Worm (Caenorhabditis elegans) whole organism, L1 larva: ENCODE measurements around the gene gck-4.

ENCODE experiments used
- ama-1 ChIP-seq: fragments of 150-350 bp; optimal IDR thresholded peaks from 2 replicates; lab custom pipeline; 2014
- ceh-82 ChIP-seq, 3 experiments: fragments of 150-350 bp in 1 of 3; sonication (generic microtip) in 2 of 3; optimal IDR thresholded peaks; 2 replicates each; lab custom pipeline; 2014 to 2017; ENCODE audit warnings: missing biosample characterization in 3 of 3, missing genetic modification characterization in 3 of 3
- ces-1 ChIP-seq: fragments of 150-350 bp; optimal IDR thresholded peaks from 2 replicates; lab custom pipeline; 2014; ENCODE audit warnings: missing biosample characterization, missing genetic modification reagents, missing genetic modification characterization
- efl-3 ChIP-seq: fragments of 200-800 bp; sonication (Bioruptor generic); optimal IDR thresholded peaks from 2 replicates; lab custom pipeline; 2018; ENCODE audit warnings: mild to moderate bottlenecking, missing genetic modification characterization, missing compliant biosample characterization
- elt-3 ChIP-seq, 6 experiments: fragments of 150-350 bp in 1 of 6; sonication (generic microtip); optimal IDR thresholded peaks; 2 replicates each; lab custom pipeline; 2017 to 2018; ENCODE audit warnings: missing biosample characterization in 6 of 6, missing genetic modification characterization in 6 of 6, inconsistent platforms in 1 of 6
- lir-3 ChIP-seq: sonication (generic microtip); optimal IDR thresholded peaks from 2 replicates; lab custom pipeline; 2016; ENCODE audit warnings: mild to moderate bottlenecking, missing genetic modification characterization, moderate library complexity, missing compliant biosample characterization; ENCODE audit not compliant: poor library complexity
- lsy-2 ChIP-seq, 2 experiments: fragments of 150-350 bp; optimal IDR thresholded peaks; 2 replicates each; lab custom pipeline; 2014; ENCODE audit warnings: missing biosample characterization in 2 of 2, missing genetic modification characterization in 2 of 2
- mef-2 ChIP-seq: fragments of 150-350 bp; optimal IDR thresholded peaks from 2 replicates; lab custom pipeline; 2014; ENCODE audit warnings: missing biosample characterization, missing genetic modification characterization
- mep-1 ChIP-seq: fragments of 150-350 bp; optimal IDR thresholded peaks from 2 replicates; lab custom pipeline; 2014; ENCODE audit warnings: missing biosample characterization, missing genetic modification characterization
- nhr-12 ChIP-seq: sonication (generic microtip); optimal IDR thresholded peaks from 2 replicates; lab custom pipeline; 2017; ENCODE audit warnings: missing biosample characterization, missing genetic modification characterization
- nhr-28 ChIP-seq: fragments of 150-350 bp; optimal IDR thresholded peaks from 2 replicates; lab custom pipeline; 2014; ENCODE audit warnings: missing biosample characterization, missing genetic modification characterization
- tbx-2 ChIP-seq: sonication (generic microtip); optimal IDR thresholded peaks from 2 replicates; lab custom pipeline; 2016; ENCODE audit warnings: missing genetic modification characterization, missing compliant biosample characterization
- unc-62 ChIP-seq: fragments of 150-350 bp; optimal IDR thresholded peaks from 2 replicates; lab custom pipeline; 2014; ENCODE audit warnings: missing biosample characterization, missing genetic modification reagents, missing genetic modification characterization

DNA sequence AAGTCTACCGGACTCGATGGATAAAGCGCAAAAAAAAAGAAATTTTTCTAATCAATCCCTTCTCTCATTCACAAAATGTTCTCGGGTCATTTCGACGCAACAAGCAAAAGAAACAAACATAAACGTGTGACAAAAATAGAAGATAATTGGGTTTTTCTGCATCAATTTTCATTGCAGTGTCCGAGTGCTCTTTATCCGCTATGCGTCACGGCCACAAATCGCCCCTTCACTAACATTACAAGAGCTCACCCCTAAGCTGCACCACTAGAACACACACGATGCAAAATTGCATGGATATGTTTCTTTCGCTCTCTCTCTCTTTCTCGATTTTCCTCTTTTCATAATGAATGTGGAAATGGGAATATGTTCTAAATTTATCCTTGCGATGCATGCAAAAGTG, 19.2 kb downstream of the gck-4 start:
- TF ChIP-seq elt-3 (tag; optimal IDR thresholded peaks at IDR 0.05; lab: Kevin White, UChicago): no peak
- TF ChIP-seq ceh-82 (tag; optimal IDR thresholded peaks at IDR 0.05; lab: Kevin White, UChicago): no peak
- TF ChIP-seq lsy-2 (tag; optimal IDR thresholded peaks at IDR 0.05; lab: Kevin White, UChicago): no peak
- TF ChIP-seq lir-3 (tag; lab: Kevin White, UChicago): no peak
- no peak for TF ChIP-seq efl-3 (GFP tag; lab: Kevin White, UChicago)
- no peak for TF ChIP-seq nhr-28
- TF ChIP-seq ces-1 (GFP tag; lab: Kevin White, UChicago): no peak
- no peak for TF ChIP-seq mef-2
- TF ChIP-seq unc-62: no peak
- TF ChIP-seq tbx-2: no peak
- no peak for TF ChIP-seq mep-1 (tag; lab: Kevin White, UChicago)
- TF ChIP-seq ama-1: no peak
- TF ChIP-seq nhr-12 (tag; lab: Kevin White, UChicago): no peak
